Fruit fly (Drosophila melanogaster): Measurements from ENCODE around the gene p115.

p115 gene

DNA sequence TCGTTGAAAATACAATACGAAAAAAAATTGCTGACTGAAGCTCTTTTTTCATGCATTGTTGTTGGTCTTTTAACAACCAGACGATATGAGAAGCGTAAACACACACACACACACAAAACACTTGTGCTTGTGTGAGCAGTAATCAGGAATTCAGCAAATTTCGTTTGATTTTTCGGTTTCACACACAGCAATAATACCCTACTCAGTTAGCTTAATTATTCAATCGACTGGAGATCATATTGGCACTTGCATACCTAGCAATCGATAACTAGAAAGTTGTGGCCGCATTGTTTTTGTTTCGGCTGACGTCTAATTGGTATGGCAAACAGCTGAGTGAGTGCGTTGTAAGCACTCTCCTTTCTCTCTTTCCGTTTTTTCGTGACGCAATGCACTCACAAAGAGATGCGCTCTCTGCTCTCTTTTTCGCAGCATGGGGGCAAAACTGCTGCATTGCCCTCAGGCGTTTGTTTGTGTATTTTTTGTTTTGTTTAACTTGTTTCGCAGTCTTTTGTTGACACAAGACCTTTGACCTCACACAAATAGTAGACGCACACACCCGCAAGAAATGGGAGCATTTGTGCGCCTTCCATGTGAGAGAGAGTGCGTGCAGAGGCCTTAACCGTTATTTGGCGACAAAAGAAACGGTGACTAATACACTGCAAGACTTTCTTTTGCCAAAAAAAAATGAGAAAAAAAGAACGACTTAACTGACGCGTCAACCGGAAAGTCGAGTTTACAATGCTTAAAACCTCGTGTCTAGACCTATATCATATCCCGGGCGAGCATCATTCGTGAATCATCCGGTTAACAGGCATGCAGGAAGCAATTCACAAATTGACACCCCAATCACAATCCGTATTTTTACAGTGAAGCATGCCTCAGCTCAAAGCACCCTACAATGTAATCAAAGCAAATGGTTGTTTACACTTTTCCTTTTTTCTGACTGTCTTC lies 51.2 kb downstream of the p115 start:
- peak; percentile 15 for TF ChIP-seq CG11617 (GFP tag; optimal IDR thresholded peaks at IDR 0.05)
- peak; percentile 61 for TF ChIP-seq pad (GFP tag; optimal IDR thresholded peaks at IDR 0.05)
- no peak for TF ChIP-seq Crg-1 (GFP tag; optimal IDR thresholded peaks at IDR 0.05)
- peak; percentile 33 for TF ChIP-seq CG7045 (GFP tag; optimal IDR thresholded peaks at IDR 0.05)
- peak; percentile 37 for TF ChIP-seq CG7101 (tag; optimal IDR thresholded peaks at IDR 0.05)
- TF ChIP-seq bab1 (GFP tag; optimal IDR thresholded peaks at IDR 0.05): peak; percentile 72
- peak; percentile 95 for TF ChIP-seq ovo (GFP tag; optimal IDR thresholded peaks at IDR 0.05)
- peak; percentile 53 for TF ChIP-seq CG14711 (tag; optimal IDR thresholded peaks at IDR 0.05)
- TF ChIP-seq tj (GFP tag; optimal IDR thresholded peaks at IDR 0.05): peak; percentile 100
- no peak for TF ChIP-seq kay (GFP tag; ENCODE audit: borderline replicate concordance)
- TF ChIP-seq CG1620 (GFP tag; optimal IDR thresholded peaks at IDR 0.05): no peak
- TF ChIP-seq cic (GFP tag; optimal IDR thresholded peaks at IDR 0.05): peak; percentile 73
- TF ChIP-seq toe (GFP tag; optimal IDR thresholded peaks at IDR 0.05): peak; percentile 24
